Worm (Caenorhabditis elegans) whole organism, dauer: ENCODE data around the gene rme-1.

Experiments
- unc-62 ChIP-seq: sonication (generic microtip); optimal IDR thresholded peaks from 2 replicates; lab custom pipeline; 2017; ENCODE audit warnings: missing biosample characterization, missing genetic modification reagents, missing genetic modification characterization

Gene rme-1

DNA sequence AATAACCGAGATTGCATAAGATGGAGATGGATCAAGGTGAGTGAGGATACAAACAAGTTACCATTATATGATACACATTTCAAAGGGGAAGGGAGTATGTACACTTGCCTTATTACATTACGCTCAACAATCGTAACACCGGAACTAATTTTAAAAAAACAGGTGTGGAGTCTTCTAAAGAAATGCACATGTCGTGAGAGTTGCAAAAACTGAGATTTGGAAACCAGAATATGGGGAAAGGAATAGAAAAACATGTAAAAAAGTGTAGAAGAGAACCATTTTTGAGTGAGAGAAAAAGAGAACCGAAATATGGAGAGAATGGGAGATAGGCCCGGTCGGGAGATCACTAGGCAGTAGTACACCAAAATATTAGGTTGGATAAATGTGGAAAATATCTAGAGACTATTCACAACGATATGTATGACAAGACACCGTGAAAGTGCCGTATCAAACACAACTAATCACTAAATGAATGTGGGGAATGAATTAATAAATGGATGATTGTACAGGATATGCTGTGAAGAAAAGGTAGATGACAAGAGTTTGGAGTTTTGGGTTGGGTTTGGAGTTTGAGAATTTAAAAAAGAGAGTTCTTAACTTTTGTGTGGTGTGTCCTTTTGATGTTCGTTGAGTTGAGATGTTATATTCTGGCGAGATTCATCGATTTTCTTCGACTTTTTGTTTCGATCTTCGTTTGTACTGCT, 14.8 kb downstream of the rme-1 start:
- no peak for TF ChIP-seq unc-62

DNA sequence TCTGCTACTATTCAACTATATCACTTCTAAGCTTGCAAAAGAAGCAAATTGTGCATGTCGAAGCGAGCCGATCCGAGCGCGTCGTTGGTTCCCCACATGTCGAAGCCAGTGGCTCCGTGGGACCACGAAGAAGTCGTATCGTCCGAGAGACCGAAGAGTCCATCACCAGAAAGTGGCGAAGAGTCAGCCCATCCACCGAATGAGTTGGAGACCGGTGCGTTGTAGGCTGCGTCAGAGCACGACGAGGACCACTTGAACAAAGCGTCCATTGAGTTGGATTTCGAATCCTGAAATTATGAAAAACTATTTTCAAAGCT, 15.3 kb downstream of the rme-1 start:
- TF ChIP-seq unc-62 = no peak

DNA sequence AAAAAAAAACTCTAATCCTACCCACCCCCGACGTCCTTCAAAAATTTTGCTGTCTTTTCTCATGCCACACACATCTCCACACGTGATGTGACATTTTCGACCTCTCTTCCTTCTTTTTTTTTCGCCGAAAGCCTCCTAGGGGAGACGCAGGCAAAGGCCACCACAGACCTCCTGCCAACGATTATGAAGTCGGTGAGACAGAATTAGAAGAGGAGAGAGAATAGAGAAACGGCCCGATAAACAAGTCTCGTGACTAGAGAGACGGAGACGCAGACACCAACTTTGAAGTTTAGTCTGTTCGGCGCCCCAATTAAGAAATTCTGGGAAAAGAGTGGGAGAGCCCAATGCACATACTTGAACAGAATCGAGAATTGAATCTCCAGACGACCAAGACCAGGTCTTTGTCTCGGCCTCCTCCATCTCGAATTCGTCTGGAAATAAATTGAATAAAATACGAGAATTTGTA, 15.8 kb downstream of the rme-1 start:
- no peak for TF ChIP-seq unc-62

DNA sequence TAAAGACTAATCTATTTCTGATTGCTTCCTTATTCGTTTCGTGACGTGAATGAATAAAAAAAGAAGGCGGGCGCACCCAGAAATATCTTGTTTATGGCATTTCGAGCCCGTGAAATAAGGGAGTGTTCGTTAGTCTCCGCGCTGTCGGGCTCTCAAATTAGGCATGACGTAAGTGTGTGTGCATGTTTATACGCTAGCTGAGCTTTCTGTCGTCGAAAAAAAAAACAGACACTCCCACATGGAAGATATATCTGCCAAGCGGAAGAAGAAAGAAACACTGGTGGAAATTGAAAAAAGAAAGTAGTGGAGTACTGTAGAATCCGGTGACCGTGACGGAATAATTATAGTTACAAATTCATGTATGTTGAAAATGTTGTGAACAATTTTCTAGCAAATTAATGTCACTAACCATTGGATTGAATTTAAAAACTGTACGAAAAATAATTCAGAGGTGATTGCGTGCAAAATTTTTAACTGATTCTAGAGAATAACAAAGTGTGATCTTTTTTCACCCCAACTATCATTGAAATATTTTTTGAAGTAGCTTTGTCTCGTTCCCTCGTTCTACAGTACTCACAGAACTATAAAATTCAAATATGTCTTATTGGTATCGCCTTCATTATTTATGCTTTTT, 16.4 kb downstream of the rme-1 start:
- no peak for TF ChIP-seq unc-62

DNA sequence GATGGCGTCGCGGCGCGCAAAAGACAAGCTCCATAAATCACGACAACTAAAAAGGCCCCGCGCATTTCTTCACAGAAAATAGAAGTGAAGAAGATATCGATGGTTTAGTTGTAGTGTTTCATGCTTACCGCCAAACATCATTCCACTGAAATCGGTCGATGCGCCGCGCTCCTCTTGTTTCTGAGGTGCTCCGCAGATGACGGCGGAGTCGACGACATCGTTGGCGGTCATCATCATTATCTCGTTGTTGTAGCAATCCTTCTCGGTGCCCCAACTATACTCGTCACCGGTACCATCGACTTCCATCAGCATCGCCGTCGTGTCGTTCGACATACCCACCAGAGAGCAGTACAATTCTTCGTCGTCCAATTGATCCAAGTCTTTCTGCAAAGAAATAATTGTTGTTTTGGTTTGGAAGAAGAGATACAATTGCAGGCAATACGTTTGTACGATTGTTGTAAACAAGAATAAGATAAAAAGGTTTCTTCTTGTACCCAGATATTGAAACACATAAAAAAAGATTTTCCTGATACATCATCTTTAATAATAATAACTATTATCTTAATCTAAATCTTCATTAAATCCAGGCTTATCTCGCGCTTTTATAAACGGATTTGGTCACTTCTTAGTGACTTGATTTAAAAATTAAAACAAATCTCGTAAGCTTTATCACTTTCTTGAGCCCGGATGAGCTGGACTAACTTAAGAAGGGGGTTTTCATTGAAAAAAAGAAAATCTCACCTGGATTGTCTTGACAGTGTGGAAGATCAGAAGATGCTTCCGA, 17.3 kb downstream of the rme-1 start:
- no peak for TF ChIP-seq unc-62

DNA sequence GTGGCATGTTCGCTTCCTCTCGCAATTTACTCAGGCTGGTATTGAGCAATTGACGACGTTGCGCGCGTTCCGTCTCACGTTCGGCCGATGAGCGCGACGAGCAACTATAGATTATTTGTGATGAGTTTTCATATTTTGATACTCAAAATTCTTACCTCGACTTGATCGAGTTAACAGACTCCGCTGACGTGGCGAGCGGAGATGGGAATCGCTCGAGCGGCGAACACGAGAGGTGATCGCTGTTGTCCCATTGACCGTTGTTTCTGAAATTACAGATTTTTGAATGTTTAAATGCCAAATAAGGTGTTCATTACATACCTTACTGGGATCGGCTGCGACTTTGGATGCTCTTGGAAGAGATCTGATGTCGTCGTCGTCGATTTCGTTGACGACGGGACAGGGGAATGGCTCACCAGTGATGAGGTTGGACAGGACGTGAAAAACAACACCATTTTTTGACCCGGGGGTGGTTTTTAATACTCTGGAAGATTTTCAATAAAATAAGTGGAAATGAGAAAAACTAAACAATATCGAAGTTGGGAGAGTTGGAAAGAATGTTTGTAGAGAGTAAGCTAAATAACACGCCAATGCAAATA, 17.9 kb downstream of the rme-1 start, which contains the start of gene W06H8.6:
W06H8.6 (minus strand) TSS at position 481 of the 596 bp plus-strand sequence.
- TF ChIP-seq unc-62 = no peak

DNA sequence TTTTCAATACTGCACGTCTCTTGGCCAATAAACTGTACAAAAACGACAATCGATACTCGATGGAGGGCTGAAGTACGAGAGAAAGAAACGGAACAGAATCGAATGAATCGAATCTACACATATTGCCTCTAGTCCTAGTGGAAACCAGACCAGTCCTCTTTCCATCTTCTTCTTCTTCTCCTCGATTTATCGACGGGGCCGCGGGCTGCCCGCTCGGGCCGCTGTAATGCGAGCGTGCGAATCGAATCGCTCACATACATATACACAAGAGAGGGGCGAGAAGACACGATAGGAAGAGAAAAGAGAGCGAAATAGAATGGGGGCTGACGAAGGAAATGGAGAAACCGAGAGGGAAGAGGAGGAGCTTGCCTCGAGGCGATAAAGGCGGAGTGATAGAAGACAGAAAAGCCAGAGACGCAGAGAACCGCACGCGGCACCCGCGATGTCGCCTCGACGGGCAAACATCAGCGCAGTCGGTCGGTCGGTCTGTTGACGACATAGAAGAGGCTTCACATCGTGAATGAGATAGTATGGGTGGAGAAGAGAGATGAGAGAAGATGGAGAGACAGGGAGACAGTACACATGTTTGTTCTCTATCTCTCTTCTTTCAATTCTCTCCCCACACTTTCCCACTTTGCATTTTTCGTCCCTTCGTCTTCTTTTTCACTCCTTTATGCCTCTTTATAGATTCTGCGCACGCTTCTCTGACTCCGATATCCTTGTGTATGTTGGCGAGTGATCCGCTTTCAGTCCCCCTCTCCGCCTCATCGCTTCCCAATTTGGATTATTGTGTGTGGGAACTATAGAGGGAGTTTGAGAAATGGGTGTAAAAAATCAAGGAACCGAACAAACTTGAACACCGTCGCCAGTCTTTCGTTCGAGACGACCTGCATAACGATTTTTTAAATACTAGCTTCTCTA, 18.9 kb downstream of the rme-1 start:
- no peak for TF ChIP-seq unc-62

DNA sequence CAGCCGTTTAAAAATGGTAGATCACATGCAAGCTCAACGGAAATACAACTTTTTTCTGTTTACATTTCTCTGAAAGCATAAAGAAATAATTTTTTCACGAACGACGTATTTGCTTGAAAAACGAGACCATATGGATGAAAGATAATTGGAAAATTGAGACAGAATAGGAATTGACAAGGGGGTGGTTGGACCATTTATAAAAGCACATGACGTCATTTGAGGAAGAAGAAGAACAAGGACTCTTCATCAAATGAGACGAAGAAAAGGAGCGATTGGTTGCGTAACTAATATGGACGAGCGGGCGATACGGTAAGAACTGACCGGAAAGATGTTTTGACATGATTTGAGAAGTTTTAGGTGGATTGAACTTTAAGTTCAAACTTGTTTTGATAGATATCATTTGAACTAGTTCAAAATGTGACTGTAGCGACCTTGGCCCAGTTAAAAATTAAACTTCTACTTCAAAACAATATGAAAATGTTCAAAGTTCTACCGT, 19.8 kb downstream of the rme-1 start:
- TF ChIP-seq unc-62 = no peak

DNA sequence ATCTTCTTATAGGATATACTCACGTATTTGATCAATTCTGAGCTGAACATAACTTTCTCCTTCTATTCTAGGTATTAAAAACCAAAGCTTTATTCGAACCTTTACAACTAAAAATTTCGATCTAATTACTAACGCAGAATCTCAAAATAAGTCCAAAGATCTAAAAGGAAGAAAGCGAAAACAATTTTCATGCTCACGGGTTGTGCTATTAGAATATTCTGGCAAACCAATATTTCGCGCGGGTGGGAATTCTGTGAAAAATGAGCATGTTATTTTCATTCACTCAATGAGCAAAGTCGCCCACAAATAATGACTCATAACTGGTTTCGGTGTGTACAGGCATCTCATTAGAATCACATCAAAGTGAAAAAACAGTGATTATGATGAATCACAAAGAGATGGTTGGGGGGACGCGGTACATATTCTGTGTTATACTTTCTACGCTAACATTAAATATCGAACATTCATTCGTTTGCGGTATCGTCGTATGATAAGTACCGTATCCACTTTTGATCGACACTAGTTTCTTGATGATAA, 20.3 kb downstream of the rme-1 start:
- TF ChIP-seq unc-62 = no peak

DNA sequence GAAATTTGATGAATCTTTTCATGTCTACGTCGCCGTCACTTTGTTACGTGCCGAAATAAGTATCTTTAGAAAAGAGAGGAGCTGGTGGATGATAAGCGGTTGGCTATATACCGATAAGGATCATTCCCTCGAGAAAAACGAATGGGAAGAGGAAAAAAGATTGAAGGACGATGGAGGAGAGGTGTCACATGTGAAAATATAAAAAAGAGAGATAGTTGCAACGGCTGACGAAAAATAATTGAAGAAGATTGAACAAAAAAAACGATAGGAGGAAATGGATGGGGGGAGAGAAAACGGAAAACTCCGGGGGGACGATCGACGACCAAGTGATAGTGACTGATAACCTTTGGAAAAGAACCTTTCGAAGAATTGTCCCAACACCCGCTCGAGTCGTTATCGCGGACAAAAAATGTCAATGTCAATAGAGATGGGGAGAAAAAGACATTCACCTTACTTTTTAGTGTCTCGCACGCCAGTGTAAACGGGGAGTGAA, 20.8 kb downstream of the rme-1 start:
- no peak for TF ChIP-seq unc-62

DNA sequence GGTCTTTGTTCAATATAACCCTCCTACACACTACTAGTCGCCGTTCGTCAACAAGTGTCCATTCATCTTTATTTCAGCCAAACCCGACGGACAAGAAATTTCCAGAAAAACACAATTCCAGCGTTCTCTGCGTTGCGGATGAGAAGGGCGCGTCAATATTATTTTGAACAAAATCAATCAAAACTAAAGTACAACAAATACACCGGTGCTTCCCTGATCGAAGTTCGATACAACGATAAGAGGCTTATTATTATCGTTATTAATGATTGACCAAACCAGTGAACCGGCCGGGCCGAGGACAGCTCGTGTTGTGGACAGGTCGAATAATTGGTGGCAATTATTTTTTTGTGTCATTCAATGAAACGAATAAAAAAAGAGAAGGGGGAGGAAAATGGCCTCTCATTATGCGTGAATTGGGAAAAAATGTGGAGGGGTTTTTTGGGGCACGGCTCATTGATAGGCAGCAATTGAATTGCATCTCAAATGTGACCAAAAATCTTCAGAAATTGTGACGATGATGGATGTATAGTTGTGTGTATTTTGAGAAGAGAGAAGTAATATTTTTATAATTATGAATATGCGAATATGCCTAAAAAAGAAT, 22.0 kb downstream of the rme-1 start:
- no peak for TF ChIP-seq unc-62

DNA sequence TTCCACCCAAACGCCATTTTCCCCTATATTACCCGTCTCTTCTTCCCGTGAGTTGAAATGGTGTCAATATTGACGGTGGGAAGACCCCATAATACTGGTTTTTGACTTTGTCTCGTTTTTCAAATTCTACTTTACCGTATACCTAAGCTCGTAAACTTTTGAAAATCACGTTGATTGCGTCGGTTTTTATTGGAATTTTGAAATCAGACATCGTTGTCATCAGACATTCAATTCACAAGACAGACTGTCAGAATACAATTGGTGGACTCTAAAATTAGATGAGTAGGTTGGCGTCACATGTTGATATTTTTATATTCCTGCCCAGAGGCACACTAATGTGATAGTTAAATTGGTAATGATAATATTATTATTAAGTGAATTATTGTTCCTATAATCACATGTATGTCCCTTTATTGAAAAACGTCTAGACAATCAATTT, 23.2 kb downstream of the rme-1 start:
- no peak for TF ChIP-seq unc-62

DNA sequence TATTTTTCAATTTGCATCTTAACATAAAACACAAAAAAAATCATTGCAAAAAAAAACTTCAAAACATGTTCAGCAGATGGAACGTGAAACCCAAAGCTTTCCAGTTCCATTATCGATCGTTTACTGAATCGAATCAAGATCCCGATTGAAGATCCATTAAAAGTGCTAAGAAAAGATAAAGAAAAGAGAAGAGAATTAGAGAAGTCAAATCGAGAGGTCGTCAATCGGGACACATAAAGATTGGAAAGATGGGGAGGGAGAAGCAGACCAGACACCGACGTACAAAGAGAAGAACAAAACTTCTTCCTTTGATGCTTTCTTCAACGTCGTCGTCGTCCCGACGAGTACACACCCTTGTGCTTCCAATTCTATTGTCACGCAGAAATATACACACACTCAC, 24.2 kb downstream of the rme-1 start:
- TF ChIP-seq unc-62 = no peak

DNA sequence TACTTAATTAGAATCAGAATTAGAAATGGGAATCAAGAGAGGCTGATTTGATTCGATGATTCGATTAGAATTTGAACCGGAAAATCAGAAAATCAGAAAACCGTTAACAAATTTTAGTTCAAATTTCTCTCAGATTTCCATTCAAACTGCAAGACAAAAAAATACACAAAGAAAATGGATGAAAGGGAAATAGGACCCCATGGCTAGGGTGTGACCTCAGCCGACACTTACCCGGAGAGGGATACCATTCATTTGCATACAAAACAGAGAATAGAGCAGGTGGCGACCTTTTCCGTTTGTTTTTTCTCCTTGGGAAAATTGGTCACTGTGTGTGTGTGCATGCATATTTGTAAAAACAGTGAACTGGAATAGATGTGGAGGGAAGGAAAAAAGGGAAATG, 25.3 kb downstream of the rme-1 start:
- TF ChIP-seq unc-62 = no peak

DNA sequence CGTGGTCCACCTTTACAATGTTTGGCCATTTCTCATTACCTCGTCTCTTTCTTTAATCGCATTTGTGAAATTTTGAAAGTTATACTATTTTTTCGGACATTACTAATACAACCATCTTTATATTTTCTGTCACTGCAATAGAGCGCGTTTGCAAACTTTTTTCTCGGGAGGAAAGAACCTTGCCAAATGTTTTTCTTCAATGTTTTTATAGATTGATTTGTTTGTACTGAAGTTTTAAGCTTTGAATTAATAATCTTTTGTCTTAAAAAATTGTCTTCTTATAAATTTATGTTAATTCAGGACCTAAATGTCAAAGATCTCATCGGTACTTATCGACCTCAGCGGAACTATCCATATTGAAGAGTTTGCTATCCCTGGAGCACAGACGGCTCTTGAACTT, 26.2 kb downstream of the rme-1 start, which contains the start of gene K08B12.3:
K08B12.3 (plus strand) TSS at position 301 of the 400 bp plus-strand sequence.
- TF ChIP-seq unc-62 = no peak
